Worm (Caenorhabditis elegans) whole organism, late embryonic: Measurements from ENCODE around the gene F26D2.14.

Source experiments
- C08G9.2 ChIP-seq: sonication (generic microtip); optimal IDR thresholded peaks from 2 replicates; lab custom pipeline; 2016; ENCODE audit warnings: mild to moderate bottlenecking, missing genetic modification characterization, moderate library complexity, missing compliant biosample characterization
- F13H6.1 ChIP-seq: sonication (generic microtip); optimal IDR thresholded peaks from 2 replicates; lab custom pipeline; 2016; ENCODE audit warnings: missing genetic modification characterization, missing compliant biosample characterization
- K02D7.2 ChIP-seq: sonication (generic microtip); optimal IDR thresholded peaks from 2 replicates; lab custom pipeline; 2017; ENCODE audit warnings: mild to moderate bottlenecking, missing genetic modification characterization, missing compliant biosample characterization
- K09A11.1 ChIP-seq: sonication (generic microtip); optimal IDR thresholded peaks from 2 replicates; lab custom pipeline; 2017; ENCODE audit warnings: antibody characterized with exemption, mild to moderate bottlenecking, missing genetic modification characterization, missing compliant biosample characterization; ENCODE audit not compliant: insufficient read depth
- ahr-1 ChIP-seq: sonication (generic microtip); optimal IDR thresholded peaks from 2 replicates; lab custom pipeline; 2016; ENCODE audit warnings: missing genetic modification characterization, missing compliant biosample characterization
- ceh-14 ChIP-seq: sonication (generic microtip); optimal IDR thresholded peaks from 2 replicates; lab custom pipeline; 2016; ENCODE audit warnings: missing genotype, missing genetic modification characterization, missing compliant biosample characterization
- ceh-19 ChIP-seq: fragments of 200-800 bp; sonication (Bioruptor generic); optimal IDR thresholded peaks from 2 replicates; lab custom pipeline; 2018; ENCODE audit warnings: mild to moderate bottlenecking, missing genetic modification characterization, missing compliant biosample characterization
- ceh-2 ChIP-seq: sonication (generic microtip); optimal IDR thresholded peaks from 2 replicates; lab custom pipeline; 2016; ENCODE audit warnings: missing genotype, missing genetic modification characterization, missing compliant biosample characterization
- ceh-22 ChIP-seq: sonication (generic microtip); optimal IDR thresholded peaks from 2 replicates; lab custom pipeline; 2017; ENCODE audit warnings: missing biosample characterization, missing genetic modification characterization
- ceh-31 ChIP-seq: sonication (generic microtip); optimal IDR thresholded peaks from 2 replicates; lab custom pipeline; 2016; ENCODE audit warnings: missing genetic modification characterization, missing compliant biosample characterization
- ceh-34 ChIP-seq: sonication (generic microtip); optimal IDR thresholded peaks from 2 replicates; lab custom pipeline; 2016; ENCODE audit warnings: mild to moderate bottlenecking, missing genetic modification characterization, missing compliant biosample characterization
- ceh-45 ChIP-seq: fragments of 200-800 bp; sonication (Bioruptor generic); IDR thresholded peaks from 2 replicates; pipeline ENCODE4 v1.3.6; 2022; ENCODE audit warnings: missing genetic modification reagents, missing genetic modification characterization, missing compliant biosample characterization
- ceh-6 ChIP-seq: fragments of 200-800 bp; sonication (Bioruptor generic); optimal IDR thresholded peaks from 2 replicates; lab custom pipeline; 2018; ENCODE audit warnings: mild to moderate bottlenecking, missing genetic modification characterization, missing compliant biosample characterization
- ceh-9 ChIP-seq: sonication (generic microtip); optimal IDR thresholded peaks from 2 replicates; lab custom pipeline; 2016; ENCODE audit warnings: mild to moderate bottlenecking, missing genetic modification characterization, inconsistent platforms, missing compliant biosample characterization
- che-1 ChIP-seq: sonication (generic microtip); optimal IDR thresholded peaks from 2 replicates; lab custom pipeline; 2016; ENCODE audit warnings: mild to moderate bottlenecking, missing genetic modification characterization, missing compliant biosample characterization
- dmd-4 ChIP-seq: sonication (generic microtip); optimal IDR thresholded peaks from 2 replicates; lab custom pipeline; 2016; ENCODE audit warnings: borderline replicate concordance, missing genetic modification characterization, missing compliant biosample characterization
- elt-2 ChIP-seq: sonication (generic microtip); optimal IDR thresholded peaks from 2 replicates; lab custom pipeline; 2016; ENCODE audit warnings: missing genetic modification reagents, missing genetic modification characterization, missing compliant biosample characterization
- elt-4 ChIP-seq: sonication (generic microtip); optimal IDR thresholded peaks from 2 replicates; lab custom pipeline; 2016; ENCODE audit warnings: missing genetic modification characterization, missing compliant biosample characterization
- eyg-1 ChIP-seq: sonication (generic microtip); optimal IDR thresholded peaks from 2 replicates; lab custom pipeline; 2016; ENCODE audit warnings: missing genotype, missing genetic modification characterization, missing compliant biosample characterization
- fax-1 ChIP-seq: sonication (generic microtip); optimal IDR thresholded peaks from 2 replicates; lab custom pipeline; 2016; ENCODE audit warnings: missing genotype, missing genetic modification characterization, missing compliant biosample characterization
- fkh-10 ChIP-seq: fragments of 150-350 bp; optimal IDR thresholded peaks from 2 replicates; lab custom pipeline; 2014; ENCODE audit warnings: missing biosample characterization, missing genetic modification reagents, missing genetic modification characterization
- hlh-15 ChIP-seq: sonication (generic microtip); optimal IDR thresholded peaks from 2 replicates; lab custom pipeline; 2016; ENCODE audit warnings: missing genetic modification characterization, missing compliant biosample characterization
- hlh-30 ChIP-seq: sonication (generic microtip); optimal IDR thresholded peaks from 2 replicates; lab custom pipeline; 2017; ENCODE audit warnings: antibody characterized with exemption, missing genetic modification characterization, missing compliant biosample characterization; ENCODE audit not compliant: insufficient read depth
- lim-6 ChIP-seq: sonication (generic microtip); optimal IDR thresholded peaks from 2 replicates; lab custom pipeline; 2016; ENCODE audit warnings: missing genetic modification characterization, missing compliant biosample characterization
- madf-2 ChIP-seq: sonication (generic microtip); optimal IDR thresholded peaks from 2 replicates; lab custom pipeline; 2017; ENCODE audit warnings: missing genetic modification characterization, missing compliant biosample characterization
- mec-3 ChIP-seq: sonication (generic microtip); optimal IDR thresholded peaks from 2 replicates; lab custom pipeline; 2016; ENCODE audit warnings: borderline replicate concordance, missing genetic modification characterization, missing compliant biosample characterization
- nfya-1 ChIP-seq: sonication (generic microtip); optimal IDR thresholded peaks from 2 replicates; lab custom pipeline; 2017; ENCODE audit warnings: missing genetic modification characterization, mild to moderate bottlenecking, missing compliant biosample characterization, antibody characterized with exemption, moderate library complexity
- odd-2 ChIP-seq: sonication (generic microtip); optimal IDR thresholded peaks from 2 replicates; lab custom pipeline; 2017; ENCODE audit warnings: antibody characterized with exemption, mild to moderate bottlenecking, missing genetic modification characterization, missing compliant biosample characterization
- pag-3 ChIP-seq: sonication (generic microtip); optimal IDR thresholded peaks from 2 replicates; lab custom pipeline; 2016; ENCODE audit warnings: missing compliant biosample characterization, missing genetic modification characterization, borderline replicate concordance
- pat-9 ChIP-seq: fragments of 200-800 bp; sonication (Bioruptor generic); optimal IDR thresholded peaks from 2 replicates; lab custom pipeline; 2018; ENCODE audit warnings: mild to moderate bottlenecking, missing genetic modification characterization, moderate library complexity, missing compliant biosample characterization
- pha-4 ChIP-seq: fragments of 150-350 bp; optimal IDR thresholded peaks from 2 replicates; lab custom pipeline; 2018; ENCODE audit warnings: missing biosample characterization, missing genetic modification reagents, missing genetic modification characterization
- pqm-1 ChIP-seq: sonication (generic microtip); optimal IDR thresholded peaks from 2 replicates; lab custom pipeline; 2016; ENCODE audit warnings: missing genetic modification characterization, missing compliant biosample characterization
- ref-2 ChIP-seq: sonication (generic microtip); optimal IDR thresholded peaks from 2 replicates; lab custom pipeline; 2016; ENCODE audit warnings: missing genetic modification characterization, missing compliant biosample characterization
- rnt-1 ChIP-seq: sonication (generic microtip); optimal IDR thresholded peaks from 2 replicates; lab custom pipeline; 2016; ENCODE audit warnings: missing genetic modification characterization, missing compliant biosample characterization
- sdc-2 ChIP-seq: sonication (generic microtip); optimal IDR thresholded peaks from 2 replicates; lab custom pipeline; 2016; ENCODE audit warnings: missing genotype, missing genetic modification characterization, missing compliant biosample characterization
- sox-2 ChIP-seq: fragments of 200-800 bp; sonication (Bioruptor generic); IDR thresholded peaks from 2 replicates; pipeline ENCODE4 v1.3.6; 2022; ENCODE audit warnings: missing genetic modification reagents, missing genetic modification characterization, missing compliant biosample characterization
- sox-4 ChIP-seq: sonication (generic microtip); optimal IDR thresholded peaks from 2 replicates; lab custom pipeline; 2017; ENCODE audit warnings: mild to moderate bottlenecking, missing genetic modification characterization, inconsistent platforms, missing compliant biosample characterization
- tbx-2 ChIP-seq: sonication (generic microtip); optimal IDR thresholded peaks from 2 replicates; lab custom pipeline; 2016; ENCODE audit warnings: missing genetic modification characterization, missing compliant biosample characterization
- tbx-7 ChIP-seq: sonication (generic microtip); optimal IDR thresholded peaks from 2 replicates; lab custom pipeline; 2016; ENCODE audit warnings: missing genotype, missing genetic modification characterization, missing compliant biosample characterization
- ttx-3 ChIP-seq: sonication (generic microtip); optimal IDR thresholded peaks from 2 replicates; lab custom pipeline; 2016; ENCODE audit warnings: missing genetic modification reagents, missing genetic modification characterization, missing compliant biosample characterization
- unc-3 ChIP-seq, 2 experiments: fragments of 200-800 bp in 1 of 2; sonication (Bioruptor generic) in 1 of 2; sonication (generic microtip) in 1 of 2; conservative IDR thresholded peaks in 1 of 2; optimal IDR thresholded peaks in 1 of 2; 2 replicates each; pipeline versions ENCODE4 v1.3.6 to Lab custom; 2016 to 2022; ENCODE audit warnings: missing compliant biosample characterization in 2 of 2, missing genetic modification characterization in 2 of 2, missing genetic modification reagents in 1 of 2
- unc-55 ChIP-seq: sonication (generic microtip); optimal IDR thresholded peaks from 2 replicates; lab custom pipeline; 2017; ENCODE audit warnings: missing biosample characterization, missing genetic modification reagents, missing genetic modification characterization
- unc-86 ChIP-seq: sonication (generic microtip); optimal IDR thresholded peaks from 2 replicates; lab custom pipeline; 2016; ENCODE audit warnings: missing genetic modification characterization, missing compliant biosample characterization
- zip-5 ChIP-seq: sonication (generic microtip); optimal IDR thresholded peaks from 2 replicates; lab custom pipeline; 2016; ENCODE audit warnings: missing genetic modification characterization, missing compliant biosample characterization
- ztf-16 ChIP-seq: sonication (generic microtip); optimal IDR thresholded peaks from 2 replicates; lab custom pipeline; 2017; ENCODE audit warnings: missing genetic modification characterization, missing compliant biosample characterization

The F26D2.14 gene

DNA sequence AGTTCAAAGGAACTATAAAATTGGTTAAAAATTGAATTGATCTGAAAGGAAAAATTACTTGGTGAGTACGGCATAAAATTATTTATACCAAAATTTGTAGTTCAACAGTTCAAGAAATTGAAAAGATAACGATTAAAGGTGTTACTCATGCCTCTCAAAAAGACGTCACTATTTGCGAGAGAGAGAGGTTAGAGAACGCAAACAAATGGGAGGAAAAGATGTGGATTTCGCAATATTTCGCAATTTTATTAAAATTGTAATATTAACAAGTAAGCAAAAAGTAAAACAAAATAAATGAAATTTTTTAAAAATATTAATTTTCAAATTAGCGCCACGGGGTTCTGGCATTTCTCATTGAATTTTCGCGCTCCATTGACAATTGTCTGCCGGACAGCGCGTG lies 40.5 kb upstream of the F26D2.14 start, which contains the start of gene F13A7.11:
Gene F13A7.11 (minus strand): TSS at position 174 of the 400 bp plus-strand sequence.
- no peak for TF ChIP-seq hlh-30 (tag; lab: Kevin White, UChicago)
- TF ChIP-seq elt-2 (tag; lab: Kevin White, UChicago) = peak; percentile 4
- TF ChIP-seq, all 69 proteins: peak for 1

DNA sequence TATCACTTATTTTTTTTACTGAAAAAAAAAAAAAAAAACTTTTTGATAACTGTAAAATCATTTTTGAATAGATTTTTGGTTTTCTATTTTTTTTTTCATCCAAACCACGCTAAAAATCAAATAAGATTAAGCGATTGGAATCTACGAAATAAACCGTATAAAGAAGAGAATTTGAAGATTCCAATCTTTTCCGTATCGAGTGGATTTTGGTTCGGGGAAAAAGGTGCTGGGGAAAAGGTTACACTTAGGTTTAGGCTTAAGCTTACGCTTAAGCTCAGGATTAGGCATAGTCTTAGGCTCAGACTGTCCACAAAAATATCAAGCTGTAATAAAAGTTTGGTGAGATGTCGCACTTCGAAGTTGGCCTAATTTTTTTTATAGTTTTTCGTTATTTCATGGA lies 39.9 kb upstream of the F26D2.14 start, which contains the start of gene F13A7.12:
Gene F13A7.12 (plus strand): TSS at position 301 of the 400 bp plus-strand sequence.
- TF ChIP-seq sox-4 (no peak), pqm-1 (tag; lab: Kevin White, UChicago) (no peak), tbx-2 (tag; lab: Kevin White, UChicago) (no peak), hlh-30 (tag; lab: Kevin White, UChicago) (no peak), pag-3 (tag; lab: Kevin White, UChicago) (no peak), dmd-4 (tag; lab: Kevin White, UChicago) (no peak), unc-55 (GFP tag; lab: Kevin White, UChicago) (no peak), ttx-3 (tag; lab: Kevin White, UChicago) (no peak), zip-5 (no peak), sdc-2 (tag; lab: Kevin White, UChicago) (no peak), K02D7.2 (tag; lab: Kevin White, UChicago) (no peak), unc-86 (tag; lab: Kevin White, UChicago) (no peak), lim-6 (no peak), ceh-6 (GFP tag; lab: Kevin White, UChicago) (no peak), ceh-45 (no peak), hlh-15 (tag; lab: Kevin White, UChicago) (no peak), ceh-14 (tag; lab: Kevin White, UChicago) (no peak), fkh-10 (GFP tag; lab: Kevin White, UChicago) (no peak), sox-2 (no peak), odd-2 (tag; lab: Kevin White, UChicago) (no peak)

DNA sequence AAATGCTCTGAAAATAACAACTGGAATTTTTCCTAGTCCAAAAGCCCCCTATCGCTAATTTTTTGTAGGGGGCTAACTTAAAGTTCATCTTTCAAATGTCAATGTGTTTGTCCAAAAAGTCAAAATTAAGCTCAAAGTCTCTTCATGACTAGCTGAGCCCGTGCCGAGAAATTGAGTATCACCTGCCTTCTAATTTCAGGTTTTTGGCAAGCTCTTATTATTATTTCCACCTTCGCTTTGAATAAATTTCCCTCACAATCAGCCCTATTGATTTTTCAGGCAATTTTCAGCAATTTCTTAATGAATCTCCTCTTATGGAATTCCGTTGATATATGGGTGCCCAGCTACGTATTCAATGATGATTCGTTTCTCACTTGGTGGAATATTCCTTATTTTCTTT lies 36.3 kb upstream of the F26D2.14 start, which contains the start of gene sre-36:
Gene sre-36 (plus strand): TSS at position 301 of the 400 bp plus-strand sequence.
- TF ChIP-seq ceh-19 (GFP tag; lab: Kevin White, UChicago) (no peak), ttx-3 (tag; lab: Kevin White, UChicago) (no peak), nfya-1 (tag; lab: Kevin White, UChicago) (no peak), pha-4 (tag; lab: Kevin White, UChicago) (no peak), ref-2 (tag; lab: Kevin White, UChicago) (no peak), ceh-22 (tag; lab: Kevin White, UChicago) (no peak), unc-86 (tag; lab: Kevin White, UChicago) (no peak), rnt-1 (tag; lab: Kevin White, UChicago) (no peak)

DNA sequence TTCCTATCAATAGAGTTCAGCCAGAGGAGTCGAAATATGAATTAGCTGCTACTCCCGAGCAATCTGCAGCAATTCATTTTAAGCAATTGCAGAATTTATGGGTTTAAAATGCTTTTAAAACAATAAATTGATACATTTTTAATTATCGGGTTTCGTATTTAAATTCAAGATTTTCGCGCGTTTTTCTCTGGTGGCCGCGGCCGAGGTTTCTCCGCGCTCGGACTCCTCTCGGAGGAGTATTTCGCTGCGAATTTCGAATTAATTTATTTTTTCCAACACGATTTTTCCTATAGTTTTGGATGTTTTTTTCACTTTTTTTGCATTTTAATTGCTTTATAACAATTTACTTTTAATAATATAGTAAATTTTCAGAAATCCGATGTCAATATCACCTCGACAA lies 34.1 kb upstream of the F26D2.14 start, which contains the start of gene F13A7.14:
Gene F13A7.14 (plus strand): TSS at position 373 of the 400 bp plus-strand sequence.
- TF ChIP-seq rnt-1 (tag; lab: Kevin White, UChicago) (peak; percentile 77), madf-2 (tag; lab: Kevin White, UChicago) (no peak), tbx-2 (tag; lab: Kevin White, UChicago) (peak; percentile 68), ceh-9 (tag; lab: Kevin White, UChicago) (no peak), F13H6.1 (peak; percentile 57), pat-9 (tag; lab: Kevin White, UChicago) (no peak), unc-3 (GFP tag; conservative IDR thresholded peaks at IDR 0.05; lab: Robert Waterston, UW) (no peak), unc-3 (tag; optimal IDR thresholded peaks at IDR 0.05; lab: Kevin White, UChicago) (no peak), ceh-2 (tag; lab: Kevin White, UChicago) (peak; percentile 92), ahr-1 (no peak), elt-4 (tag; lab: Kevin White, UChicago) (no peak), mec-3 (peak; percentile 72), ceh-31 (tag; lab: Kevin White, UChicago) (peak; percentile 93), pqm-1 (tag; lab: Kevin White, UChicago) (no peak), ceh-34 (peak; percentile 53), che-1 (tag; lab: Kevin White, UChicago) (no peak), fax-1 (tag; lab: Kevin White, UChicago) (peak; percentile 51), sdc-2 (tag; lab: Kevin White, UChicago) (no peak), eyg-1 (tag; lab: Kevin White, UChicago) (no peak), pag-3 (tag; lab: Kevin White, UChicago) (no peak), tbx-7 (tag; lab: Kevin White, UChicago) (peak; percentile 88), K09A11.1 (no peak), elt-2 (tag; lab: Kevin White, UChicago) (no peak), ztf-16 (tag; lab: Kevin White, UChicago) (no peak), C08G9.2 (peak; percentile 96)
